Fruit fly (Drosophila melanogaster) whole organism, embryonic: ENCODE measurements around the gene Pstk.

Experiments
- BtbVII ChIP-seq: fragments of 200-800 bp; sonication (Bioruptor generic); optimal IDR thresholded peaks from 3 replicates; lab custom pipeline; 2017; ENCODE audit warnings: missing biosample characterization, mild to moderate bottlenecking, missing genetic modification characterization
- Bteb2 ChIP-seq: fragments of 200-800 bp; sonication (Bioruptor generic); optimal IDR thresholded peaks from 2 replicates; lab custom pipeline; 2016; ENCODE audit warnings: missing biosample characterization, missing genetic modification characterization
- CG10979 ChIP-seq: fragments of 200-800 bp; sonication (Bioruptor generic); optimal IDR thresholded peaks from 2 replicates; lab custom pipeline; 2018; ENCODE audit warnings: missing biosample characterization, mild to moderate bottlenecking, missing genetic modification characterization, moderate library complexity
- CG11247 ChIP-seq: fragments of 200-800 bp; sonication (Bioruptor generic); IDR thresholded peaks from 2 replicates; pipeline ENCODE4 v1.3.6; 2022; ENCODE audit warnings: missing biosample characterization, missing genetic modification characterization
- CG12104 ChIP-seq: fragments of 200-800 bp; sonication (Bioruptor generic); optimal IDR thresholded peaks from 3 replicates; lab custom pipeline; 2016; ENCODE audit warnings: missing biosample characterization, missing genetic modification characterization
- CG14441 ChIP-seq: fragments of 200-800 bp; sonication (Bioruptor generic); IDR thresholded peaks from 2 replicates; pipeline ENCODE4 v1.3.6; 2022; ENCODE audit warnings: missing biosample characterization, missing genetic modification characterization
- CG1602 ChIP-seq: fragments of 200-800 bp; sonication (Bioruptor generic); optimal IDR thresholded peaks from 3 replicates; lab custom pipeline; 2016; ENCODE audit warnings: missing biosample characterization, missing genetic modification characterization
- CG17612 ChIP-seq: fragments of 200-800 bp; sonication (Bioruptor generic); IDR thresholded peaks from 2 replicates; pipeline ENCODE4 v1.3.6; 2022; ENCODE audit warnings: missing biosample characterization, missing genetic modification characterization
- CG34376 ChIP-seq: fragments of 200-800 bp; sonication (Bioruptor generic); optimal IDR thresholded peaks from 2 replicates; lab custom pipeline; 2018; ENCODE audit warnings: missing biosample characterization, mild to moderate bottlenecking, missing genetic modification characterization
- CG4617 ChIP-seq: fragments of 200-800 bp; sonication (Bioruptor generic); optimal IDR thresholded peaks from 3 replicates; lab custom pipeline; 2016; ENCODE audit warnings: missing biosample characterization, missing genetic modification characterization, borderline replicate concordance
- CG4707 ChIP-seq: fragments of 200-800 bp; sonication (Bioruptor generic); optimal IDR thresholded peaks from 2 replicates; lab custom pipeline; 2018; ENCODE audit warnings: missing biosample characterization, mild to moderate bottlenecking, missing genetic modification characterization, moderate library complexity
- CG5180 ChIP-seq: fragments of 200-800 bp; sonication (Bioruptor generic); optimal IDR thresholded peaks from 3 replicates; lab custom pipeline; 2017; ENCODE audit warnings: missing biosample characterization, missing genetic modification characterization, mild to moderate bottlenecking, moderate library complexity, missing genetic modification reagents
- CG6175 ChIP-seq: fragments of 200-800 bp; sonication (Bioruptor generic); IDR thresholded peaks from 3 replicates; pipeline ENCODE4 v1.3.6; 2022; ENCODE audit warnings: missing biosample characterization, missing genetic modification characterization
- CG8290 ChIP-seq, 3 experiments: fragments of 200-800 bp; sonication (Bioruptor generic); optimal IDR thresholded peaks; 2 replicates each; lab custom pipeline; 2016 to 2019; ENCODE audit warnings: missing biosample characterization in 3 of 3, missing genetic modification characterization in 3 of 3, mild to moderate bottlenecking in 2 of 3, moderate library complexity in 1 of 3
- Dll ChIP-seq: fragments of 200-800 bp; sonication (Bioruptor generic); IDR thresholded peaks from 4 replicates; pipeline ENCODE4 v1.3.6; 2022; ENCODE audit warnings: missing biosample characterization, missing genetic modification characterization; ENCODE audit not compliant: partially characterized antibody
- Hr39 ChIP-seq: fragments of >200 bp; optimal IDR thresholded peaks from 2 replicates; lab custom pipeline; 2017
- Med ChIP-seq: fragments of 200-800 bp; sonication (Bioruptor generic); peaks from one replicate; lab custom pipeline; 2016; ENCODE audit warnings: missing biosample characterization, missing genetic modification characterization, mild to moderate bottlenecking, inconsistent platforms, moderate library complexity
- Myb ChIP-seq: fragments of 200-800 bp; sonication (Bioruptor generic); optimal IDR thresholded peaks from 2 replicates; lab custom pipeline; 2016; ENCODE audit warnings: missing biosample characterization, missing genetic modification characterization
- NC2α ChIP-seq: fragments of 200-800 bp; sonication (Bioruptor generic); optimal IDR thresholded peaks from 2 replicates; lab custom pipeline; 2016; ENCODE audit warnings: missing biosample characterization, missing genetic modification characterization
- Pdp1 ChIP-seq, 2 experiments: fragments of 200-800 bp; sonication (Bioruptor generic); optimal IDR thresholded peaks; 3 replicates each; lab custom pipeline; 2016; ENCODE audit warnings: missing biosample characterization in 2 of 2, missing genetic modification characterization in 2 of 2, mild to moderate bottlenecking in 1 of 2, moderate library complexity in 1 of 2
- Rfx ChIP-seq: fragments of 200-800 bp; sonication (Bioruptor generic); IDR thresholded peaks from 2 replicates; pipeline ENCODE4 v1.3.6; 2022; ENCODE audit warnings: missing biosample characterization, missing genetic modification characterization
- Sin3A ChIP-seq: fragments of >200 bp; optimal IDR thresholded peaks from 2 replicates; lab custom pipeline; 2018
- Sox100B ChIP-seq: fragments of 200-800 bp; sonication (Bioruptor generic); optimal IDR thresholded peaks from 3 replicates; lab custom pipeline; 2018; ENCODE audit warnings: missing biosample characterization, mild to moderate bottlenecking, missing genetic modification characterization
- ash1 ChIP-seq: fragments of 200-800 bp; sonication (Bioruptor generic); optimal IDR thresholded peaks from 2 replicates; lab custom pipeline; 2018; ENCODE audit warnings: missing biosample characterization, mild to moderate bottlenecking, missing genetic modification characterization
- bowl ChIP-seq: fragments of 200-800 bp; sonication (Bioruptor generic); IDR thresholded peaks from 2 replicates; pipeline ENCODE4 v1.3.6; 2022; ENCODE audit warnings: missing biosample characterization, missing genetic modification characterization
- chinmo ChIP-seq: fragments of 200-800 bp; sonication (Bioruptor generic); IDR thresholded peaks from 4 replicates; pipeline ENCODE4 v1.3.6; 2022; ENCODE audit warnings: missing biosample characterization, missing genetic modification characterization; ENCODE audit not compliant: partially characterized antibody
- ci ChIP-seq: fragments of 200-800 bp; sonication (Bioruptor generic); IDR thresholded peaks from 3 replicates; pipeline ENCODE4 v1.3.6; 2022; ENCODE audit warnings: missing biosample characterization, missing genetic modification characterization
- crol ChIP-seq: fragments of 200-800 bp; sonication (Bioruptor generic); IDR thresholded peaks from 2 replicates; pipeline ENCODE4 v1.3.6; 2022; ENCODE audit warnings: missing biosample characterization, missing genetic modification characterization
- cwo ChIP-seq: fragments of 200-800 bp; sonication (Bioruptor generic); optimal IDR thresholded peaks from 3 replicates; lab custom pipeline; 2017; ENCODE audit warnings: missing biosample characterization, missing genetic modification characterization, mild to moderate bottlenecking, moderate library complexity, missing genetic modification reagents
- dmrt11E ChIP-seq: fragments of 200-800 bp; sonication (Bioruptor generic); optimal IDR thresholded peaks from 3 replicates; lab custom pipeline; 2018; ENCODE audit warnings: missing biosample characterization, mild to moderate bottlenecking, missing genetic modification characterization, moderate library complexity
- exex ChIP-seq: fragments of 200-800 bp; sonication (Bioruptor generic); optimal IDR thresholded peaks from 4 replicates; lab custom pipeline; 2018; ENCODE audit warnings: missing biosample characterization, mild to moderate bottlenecking, missing genetic modification characterization, moderate library complexity
- ftz-f1 ChIP-seq: fragments of 200-800 bp; sonication (Bioruptor generic); optimal IDR thresholded peaks from 2 replicates; lab custom pipeline; 2016; ENCODE audit warnings: missing biosample characterization, missing genetic modification characterization
- gem ChIP-seq: fragments of 200-800 bp; sonication (Bioruptor generic); optimal IDR thresholded peaks from 2 replicates; lab custom pipeline; 2019; ENCODE audit warnings: missing biosample characterization, mild to moderate bottlenecking, missing genetic modification characterization, moderate library complexity
- grau ChIP-seq: fragments of 200-800 bp; optimal IDR thresholded peaks from 3 replicates; lab custom pipeline; 2019; ENCODE audit warnings: missing biosample characterization, mild to moderate bottlenecking, missing genetic modification characterization, moderate library complexity
- her ChIP-seq: fragments of 200-800 bp; sonication (Bioruptor generic); optimal IDR thresholded peaks from 2 replicates; lab custom pipeline; 2016; ENCODE audit warnings: missing biosample characterization, missing genetic modification characterization
- ind ChIP-seq: fragments of 200-800 bp; sonication (Bioruptor generic); optimal IDR thresholded peaks from 3 replicates; lab custom pipeline; 2016; ENCODE audit warnings: missing biosample characterization, missing genetic modification characterization
- insv ChIP-seq, 2 experiments: fragments of 200-800 bp; sonication (Bioruptor generic); optimal IDR thresholded peaks; 3 replicates each; lab custom pipeline; 2016 to 2018; ENCODE audit warnings: missing biosample characterization in 2 of 2, missing genetic modification characterization in 2 of 2
- mld ChIP-seq: fragments of 200-800 bp; sonication (Bioruptor generic); IDR thresholded peaks from 3 replicates; pipeline ENCODE4 v1.3.6; 2022; ENCODE audit warnings: missing biosample characterization, missing genetic modification characterization; ENCODE audit not compliant: partially characterized antibody
- onecut ChIP-seq: fragments of 200-800 bp; sonication (Bioruptor generic); IDR thresholded peaks from 2 replicates; pipeline ENCODE4 v1.3.6; 2022; ENCODE audit warnings: missing biosample characterization, missing genetic modification characterization
- pzg ChIP-seq: fragments of 200-800 bp; sonication (Bioruptor generic); optimal IDR thresholded peaks from 3 replicates; lab custom pipeline; 2018; ENCODE audit warnings: missing biosample characterization, mild to moderate bottlenecking, missing genetic modification characterization, moderate library complexity
- run ChIP-seq: fragments of 200-800 bp; sonication (Bioruptor generic); optimal IDR thresholded peaks from 3 replicates; lab custom pipeline; 2018; ENCODE audit warnings: missing biosample characterization, mild to moderate bottlenecking, missing genetic modification characterization
- slbo ChIP-seq: fragments of 200-800 bp; sonication (Bioruptor generic); IDR thresholded peaks from 2 replicates; pipeline ENCODE4 v1.3.6; 2022; ENCODE audit warnings: missing biosample characterization, missing genetic modification characterization
- sqz ChIP-seq: fragments of 200-800 bp; sonication (Bioruptor generic); optimal IDR thresholded peaks from 3 replicates; lab custom pipeline; 2018; ENCODE audit warnings: missing biosample characterization, mild to moderate bottlenecking, missing genetic modification characterization
- sr ChIP-seq: fragments of 200-800 bp; sonication (Bioruptor generic); IDR thresholded peaks from 3 replicates; pipeline ENCODE4 v1.3.6; 2022; ENCODE audit warnings: missing biosample characterization, missing genetic modification characterization
- sug ChIP-seq: fragments of 200-800 bp; optimal IDR thresholded peaks from 2 replicates; lab custom pipeline; 2019; ENCODE audit warnings: missing biosample characterization, mild to moderate bottlenecking, missing genetic modification characterization, moderate library complexity
- vvl ChIP-seq: fragments of 200-800 bp; sonication (Bioruptor generic); IDR thresholded peaks from 2 replicates; pipeline ENCODE4 v1.3.6; 2022; ENCODE audit warnings: missing biosample characterization, missing genetic modification characterization
- wek ChIP-seq: fragments of 200-800 bp; sonication (Bioruptor generic); optimal IDR thresholded peaks from 3 replicates; lab custom pipeline; 2018; ENCODE audit warnings: missing biosample characterization, mild to moderate bottlenecking, missing genetic modification characterization, moderate library complexity
- yki ChIP-seq: fragments of >200 bp; optimal IDR thresholded peaks from 3 replicates; lab custom pipeline; 2018
- z ChIP-seq: fragments of 200-800 bp; sonication (Bioruptor generic); IDR thresholded peaks from 3 replicates; pipeline ENCODE4 v1.3.6; 2022; ENCODE audit warnings: missing biosample characterization, missing genetic modification characterization
- zfh1 ChIP-seq: fragments of 200-800 bp; sonication (Bioruptor generic); IDR thresholded peaks from 3 replicates; pipeline ENCODE4 v1.3.6; 2022; ENCODE audit warnings: missing biosample characterization, missing genetic modification characterization

The Pstk gene

DNA sequence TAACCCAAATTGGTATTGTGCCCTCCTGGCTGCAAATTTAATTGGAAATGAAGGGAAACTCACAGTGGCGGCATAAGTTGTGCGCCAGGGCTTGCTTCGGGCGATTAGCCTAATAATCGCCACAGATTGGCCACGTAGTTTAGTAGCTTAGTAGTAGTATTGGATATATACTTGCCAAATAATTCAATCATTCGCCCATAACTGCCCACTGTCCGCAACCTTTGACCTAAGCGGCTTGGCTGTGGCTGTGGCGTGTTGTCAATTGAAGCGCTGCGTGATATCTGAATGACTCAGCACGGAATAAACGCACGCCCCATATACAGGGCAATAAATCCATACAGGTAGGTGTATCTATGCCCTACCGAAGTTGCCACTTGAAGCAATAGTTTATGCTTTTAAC, 11.4 kb downstream of the Pstk start (continued):
- TF ChIP-seq dmrt11E (tag; lab: Kevin White, UChicago) = no peak
- TF ChIP-seq pzg = no peak
- TF ChIP-seq Dll (GFP tag; lab: Robert Waterston, UW) = no peak
- TF ChIP-seq Bteb2 (GFP tag; lab: Kevin White, UChicago) = no peak
- no peak for TF ChIP-seq Hr39 (lab: Kevin White, UChicago)
- no peak for TF ChIP-seq run
- TF ChIP-seq ci (GFP tag; lab: Robert Waterston, UW) = 0 out of 3 replicates have a peak, but pooled peaks have one; percentile 18
- peak; percentile 42 for TF ChIP-seq Med
- TF ChIP-seq CG11247 (GFP tag; lab: Robert Waterston, UW) = no peak
- no peak for TF ChIP-seq sug (tag; lab: Kevin White, UChicago)
- no peak for TF ChIP-seq slbo (GFP tag; lab: Robert Waterston, UW)
- TF ChIP-seq mld (GFP tag; lab: Robert Waterston, UW) = no peak
- no peak for TF ChIP-seq gem (tag; lab: Kevin White, UChicago)

DNA sequence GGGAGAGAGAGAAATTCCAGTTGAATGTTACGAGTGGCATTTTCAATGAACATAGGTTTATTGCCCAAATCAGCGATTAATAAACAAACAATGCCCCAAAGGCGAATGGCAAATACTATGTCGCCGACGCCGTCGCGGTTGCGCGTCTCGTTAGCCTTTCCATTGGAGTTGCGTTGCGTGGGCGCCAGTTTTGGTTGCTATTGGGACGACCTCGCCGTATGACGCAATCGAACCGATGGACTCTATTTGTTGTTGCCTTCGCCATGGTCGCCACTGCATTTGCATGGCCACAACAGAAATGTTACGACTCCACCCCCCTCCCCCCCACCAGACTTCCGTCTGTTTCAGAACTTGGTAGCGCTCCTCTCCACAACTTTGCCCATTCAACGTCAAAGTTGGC, 11.8 kb downstream of the Pstk start:
- TF ChIP-seq sr (GFP tag; lab: Robert Waterston, UW) = peak; percentile 82
- TF ChIP-seq vvl (GFP tag; lab: Robert Waterston, UW) = peak; percentile 0; the same call in 1 of the 2 replicates
- no peak for TF ChIP-seq grau (tag; lab: Kevin White, UChicago)
- peak; percentile 61 for TF ChIP-seq CG5180
- no peak for TF ChIP-seq her
- no peak for TF ChIP-seq onecut (GFP tag; lab: Robert Waterston, UW)
- no peak for TF ChIP-seq CG4617 (GFP tag; lab: Kevin White, UChicago)
- peak; percentile 35 for TF ChIP-seq ftz-f1 (GFP tag; lab: Kevin White, UChicago)
- 0 out of 4 replicates have a peak, but pooled peaks have one; percentile 48 for TF ChIP-seq chinmo
- TF ChIP-seq crol (GFP tag; lab: Robert Waterston, UW) = no peak
- no peak for TF ChIP-seq Sox100B (GFP tag; lab: Kevin White, UChicago)
- TF ChIP-seq Myb (GFP tag; lab: Kevin White, UChicago) = no peak
- TF ChIP-seq Pdp1 (GFP tag; optimal IDR thresholded peaks at IDR 0.05; lab: Kevin White, UChicago) = peak in 1 of 2 experiments; percentile 76
- TF ChIP-seq CG34376 (GFP tag; lab: Kevin White, UChicago) = no peak
- 0 out of 2 replicates have a peak, but pooled peaks have one; percentile 18 for TF ChIP-seq CG14441 (GFP tag; lab: Robert Waterston, UW)
- TF ChIP-seq CG17612 (GFP tag; lab: Robert Waterston, UW) = no peak
- no peak for TF ChIP-seq CG12104 (GFP tag; lab: Kevin White, UChicago)
- TF ChIP-seq Med = peak; percentile 41
- TF ChIP-seq CG1602 (GFP tag; lab: Kevin White, UChicago) = no peak

DNA sequence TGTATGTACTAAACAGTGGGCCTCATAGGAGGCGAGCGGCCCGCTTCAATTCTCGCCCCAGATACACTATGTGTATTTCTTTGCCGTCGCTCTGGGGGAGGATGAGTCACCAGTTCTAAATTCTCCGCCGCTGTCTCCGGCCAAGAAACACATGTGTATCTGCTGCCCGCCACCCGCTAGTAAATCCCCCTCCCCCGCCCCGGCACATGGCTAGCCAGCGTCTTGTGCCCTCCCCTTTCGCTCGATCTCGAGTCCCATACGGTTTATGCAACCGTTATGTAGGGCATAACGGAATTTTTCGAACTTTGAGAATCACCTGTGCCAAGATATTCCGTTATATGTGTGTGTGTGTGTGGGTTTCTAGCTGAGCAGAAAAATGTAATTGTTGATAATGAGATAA, 12.4 kb downstream of the Pstk start:
- TF ChIP-seq wek (GFP tag; lab: Kevin White, UChicago) (no peak), CG4707 (GFP tag; lab: Kevin White, UChicago) (peak; percentile 39), Sin3A (lab: Kevin White, UChicago) (no peak), CG10979 (tag; lab: Kevin White, UChicago) (no peak), insv (GFP tag; optimal IDR thresholded peaks at IDR 0.05; lab: Kevin White, UChicago) (no peak), sqz (no peak), NC2α (GFP tag; lab: Kevin White, UChicago) (no peak), bowl (no peak), z (GFP tag; lab: Robert Waterston, UW) (no peak), exex (peak; percentile 32), Dll (GFP tag; lab: Robert Waterston, UW) (no peak), CG6175 (peak; percentile 51; the same call in 2 of the 3 replicates), sug (tag; lab: Kevin White, UChicago) (peak; percentile 68), cwo (peak; percentile 76), ind (no peak), CG8290 (GFP tag; optimal IDR thresholded peaks at IDR 0.05; lab: Kevin White, UChicago) (no peak), CG8290 (tag; optimal IDR thresholded peaks at IDR 0.05; lab: Kevin White, UChicago) (peak in 1 of 2 experiments; percentile 40), ash1 (GFP tag; lab: Kevin White, UChicago) (no peak), BtbVII (GFP tag; lab: Kevin White, UChicago) (no peak), yki (lab: Kevin White, UChicago) (no peak), Rfx (GFP tag; lab: Robert Waterston, UW) (0 out of 2 replicates have a peak, but pooled peaks have one; percentile 49), zfh1 (GFP tag; lab: Robert Waterston, UW) (no peak)
